Worm (Caenorhabditis elegans): Measurements from ENCODE around the gene F53A2.3.

DNA sequence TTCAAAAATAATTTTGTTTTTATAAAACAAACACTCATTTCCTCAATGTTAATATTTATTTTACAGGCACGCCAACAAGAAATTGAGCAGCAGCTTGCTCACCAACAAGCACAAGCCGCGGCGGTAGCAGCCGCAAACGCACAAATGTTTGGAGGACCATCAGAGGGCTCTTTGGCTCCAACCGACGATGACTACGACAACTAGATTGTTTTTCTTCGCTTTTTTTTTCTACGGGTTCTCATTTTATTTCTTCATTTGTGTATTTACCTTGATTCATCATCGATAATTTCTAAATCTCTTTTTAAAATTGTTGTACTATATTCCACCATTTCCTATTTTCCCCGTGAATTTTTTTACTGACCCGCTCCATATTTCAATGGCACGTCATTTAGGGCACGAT is 3.5 kb upstream of the F53A2.3 start, which contains the start of gene ife-1:
- TF ChIP-seq ztf-29 (GFP tag; IDR thresholded peaks at IDR 0.05) = no peak
- TF ChIP-seq med-1 (GFP tag; optimal IDR thresholded peaks at IDR 0.05; ENCODE audit: insufficient read depth) = no peak
- no peak for TF ChIP-seq flt-1 (GFP tag; IDR thresholded peaks at IDR 0.05)
- no peak for TF ChIP-seq ztf-23 (GFP tag; IDR thresholded peaks at IDR 0.05)
